Worm (Caenorhabditis elegans): ENCODE data around the gene R10E4.9.

DNA sequence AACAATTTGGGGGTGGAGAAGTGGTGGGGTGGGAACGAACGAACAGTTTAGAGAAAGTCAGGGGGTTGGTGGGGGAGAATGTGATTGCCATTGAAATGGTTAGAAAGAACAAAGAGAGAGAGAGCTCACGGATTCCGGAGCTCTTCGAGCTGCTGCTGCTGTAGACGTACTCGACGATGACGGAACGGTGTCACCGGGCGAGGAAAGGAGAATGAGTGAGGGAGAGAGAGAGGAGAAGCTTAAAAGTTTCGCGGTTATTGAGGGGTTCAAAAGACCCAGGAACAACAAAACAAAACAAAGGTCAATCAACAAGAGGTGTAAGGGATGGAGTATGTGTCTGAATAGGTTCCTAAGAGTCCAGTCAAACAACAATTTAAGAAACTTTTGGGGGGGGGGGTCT is 25.9 kb downstream of the R10E4.9 start:
- TF ChIP-seq nhr-12 (tag; optimal IDR thresholded peaks at IDR 0.05) (no peak), unc-62 (GFP tag; optimal IDR thresholded peaks at IDR 0.05) (no peak), nhr-28 (tag; optimal IDR thresholded peaks at IDR 0.05) (no peak), mab-5 (tag; optimal IDR thresholded peaks at IDR 0.05) (no peak)

All from whole organism, mixed stage, embryonic.